Worm (Caenorhabditis elegans) whole organism, late embryonic: ENCODE measurements around the gene idpc-6.

Experiments
- C08G9.2 ChIP-seq: sonication (generic microtip); optimal IDR thresholded peaks from 2 replicates; lab custom pipeline; 2016; ENCODE audit warnings: mild to moderate bottlenecking, missing genetic modification characterization, moderate library complexity, missing compliant biosample characterization
- F13H6.1 ChIP-seq: sonication (generic microtip); optimal IDR thresholded peaks from 2 replicates; lab custom pipeline; 2016; ENCODE audit warnings: missing genetic modification characterization, missing compliant biosample characterization
- K02D7.2 ChIP-seq: sonication (generic microtip); optimal IDR thresholded peaks from 2 replicates; lab custom pipeline; 2017; ENCODE audit warnings: mild to moderate bottlenecking, missing genetic modification characterization, missing compliant biosample characterization
- K09A11.1 ChIP-seq: sonication (generic microtip); optimal IDR thresholded peaks from 2 replicates; lab custom pipeline; 2017; ENCODE audit warnings: antibody characterized with exemption, mild to moderate bottlenecking, missing genetic modification characterization, missing compliant biosample characterization; ENCODE audit not compliant: insufficient read depth
- T23F11.4 ChIP-seq: fragments of 200-800 bp; sonication (Bioruptor generic); optimal IDR thresholded peaks from 2 replicates; lab custom pipeline; 2018; ENCODE audit warnings: mild to moderate bottlenecking, missing genetic modification characterization, missing compliant biosample characterization
- ama-1 ChIP-seq: fragments of 150-350 bp; optimal IDR thresholded peaks from 2 replicates; lab custom pipeline; 2014
- ceh-18 ChIP-seq: sonication (generic microtip); optimal IDR thresholded peaks from 2 replicates; lab custom pipeline; 2016; ENCODE audit warnings: missing genetic modification characterization, missing compliant biosample characterization
- ceh-2 ChIP-seq: sonication (generic microtip); optimal IDR thresholded peaks from 2 replicates; lab custom pipeline; 2016; ENCODE audit warnings: missing genotype, missing genetic modification characterization, missing compliant biosample characterization
- ceh-24 ChIP-seq: sonication (generic microtip); optimal IDR thresholded peaks from 2 replicates; lab custom pipeline; 2016; ENCODE audit warnings: mild to moderate bottlenecking, missing genetic modification characterization, missing compliant biosample characterization
- ceh-30 ChIP-seq: fragments of 150-350 bp; optimal IDR thresholded peaks from 2 replicates; lab custom pipeline; 2014; ENCODE audit warnings: missing biosample characterization, missing genetic modification characterization
- ceh-31 ChIP-seq: sonication (generic microtip); optimal IDR thresholded peaks from 2 replicates; lab custom pipeline; 2016; ENCODE audit warnings: missing genetic modification characterization, missing compliant biosample characterization
- ceh-45 ChIP-seq: fragments of 200-800 bp; sonication (Bioruptor generic); IDR thresholded peaks from 2 replicates; pipeline ENCODE4 v1.3.6; 2022; ENCODE audit warnings: missing genetic modification reagents, missing genetic modification characterization, missing compliant biosample characterization
- dve-1 ChIP-seq: sonication (generic microtip); optimal IDR thresholded peaks from 2 replicates; lab custom pipeline; 2017; ENCODE audit warnings: antibody characterized with exemption, mild to moderate bottlenecking, missing genetic modification characterization, missing compliant biosample characterization
- elt-2 ChIP-seq: sonication (generic microtip); optimal IDR thresholded peaks from 2 replicates; lab custom pipeline; 2016; ENCODE audit warnings: missing genetic modification reagents, missing genetic modification characterization, missing compliant biosample characterization
- eyg-1 ChIP-seq: sonication (generic microtip); optimal IDR thresholded peaks from 2 replicates; lab custom pipeline; 2016; ENCODE audit warnings: missing genotype, missing genetic modification characterization, missing compliant biosample characterization
- fkh-6 ChIP-seq: sonication (generic microtip); optimal IDR thresholded peaks from 2 replicates; lab custom pipeline; 2016; ENCODE audit warnings: missing genetic modification characterization, missing compliant biosample characterization
- hlh-15 ChIP-seq: sonication (generic microtip); optimal IDR thresholded peaks from 2 replicates; lab custom pipeline; 2016; ENCODE audit warnings: missing genetic modification characterization, missing compliant biosample characterization
- madf-2 ChIP-seq: sonication (generic microtip); optimal IDR thresholded peaks from 2 replicates; lab custom pipeline; 2017; ENCODE audit warnings: missing genetic modification characterization, missing compliant biosample characterization
- nfya-1 ChIP-seq: sonication (generic microtip); optimal IDR thresholded peaks from 2 replicates; lab custom pipeline; 2017; ENCODE audit warnings: missing genetic modification characterization, mild to moderate bottlenecking, missing compliant biosample characterization, antibody characterized with exemption, moderate library complexity
- nhr-11 ChIP-seq: fragments of 150-350 bp; optimal IDR thresholded peaks from 2 replicates; lab custom pipeline; 2014; ENCODE audit warnings: missing biosample characterization, missing genetic modification characterization
- odd-2 ChIP-seq: sonication (generic microtip); optimal IDR thresholded peaks from 2 replicates; lab custom pipeline; 2017; ENCODE audit warnings: antibody characterized with exemption, mild to moderate bottlenecking, missing genetic modification characterization, missing compliant biosample characterization
- pag-3 ChIP-seq: sonication (generic microtip); optimal IDR thresholded peaks from 2 replicates; lab custom pipeline; 2016; ENCODE audit warnings: missing compliant biosample characterization, missing genetic modification characterization, borderline replicate concordance
- pat-9 ChIP-seq: fragments of 200-800 bp; sonication (Bioruptor generic); optimal IDR thresholded peaks from 2 replicates; lab custom pipeline; 2018; ENCODE audit warnings: mild to moderate bottlenecking, missing genetic modification characterization, moderate library complexity, missing compliant biosample characterization
- pqm-1 ChIP-seq: sonication (generic microtip); optimal IDR thresholded peaks from 2 replicates; lab custom pipeline; 2016; ENCODE audit warnings: missing genetic modification characterization, missing compliant biosample characterization
- rnt-1 ChIP-seq: sonication (generic microtip); optimal IDR thresholded peaks from 2 replicates; lab custom pipeline; 2016; ENCODE audit warnings: missing genetic modification characterization, missing compliant biosample characterization
- sdc-2 ChIP-seq: sonication (generic microtip); optimal IDR thresholded peaks from 2 replicates; lab custom pipeline; 2016; ENCODE audit warnings: missing genotype, missing genetic modification characterization, missing compliant biosample characterization
- sox-2 ChIP-seq: fragments of 200-800 bp; sonication (Bioruptor generic); IDR thresholded peaks from 2 replicates; pipeline ENCODE4 v1.3.6; 2022; ENCODE audit warnings: missing genetic modification reagents, missing genetic modification characterization, missing compliant biosample characterization
- syd-9 ChIP-seq: sonication (generic microtip); optimal IDR thresholded peaks from 2 replicates; lab custom pipeline; 2016; ENCODE audit warnings: mild to moderate bottlenecking, missing genetic modification characterization, moderate library complexity, missing compliant biosample characterization
- tbx-2 ChIP-seq: sonication (generic microtip); optimal IDR thresholded peaks from 2 replicates; lab custom pipeline; 2016; ENCODE audit warnings: missing genetic modification characterization, missing compliant biosample characterization
- unc-3 ChIP-seq, 2 experiments: fragments of 200-800 bp in 1 of 2; sonication (Bioruptor generic) in 1 of 2; sonication (generic microtip) in 1 of 2; conservative IDR thresholded peaks in 1 of 2; optimal IDR thresholded peaks in 1 of 2; 2 replicates each; pipeline versions ENCODE4 v1.3.6 to Lab custom; 2016 to 2022; ENCODE audit warnings: missing compliant biosample characterization in 2 of 2, missing genetic modification characterization in 2 of 2, missing genetic modification reagents in 1 of 2
- unc-42 ChIP-seq: sonication (generic microtip); optimal IDR thresholded peaks from 2 replicates; lab custom pipeline; 2016; ENCODE audit warnings: missing genotype, missing genetic modification characterization, missing compliant biosample characterization
- unc-55 ChIP-seq: sonication (generic microtip); optimal IDR thresholded peaks from 2 replicates; lab custom pipeline; 2017; ENCODE audit warnings: missing biosample characterization, missing genetic modification reagents, missing genetic modification characterization
- unc-86 ChIP-seq: sonication (generic microtip); optimal IDR thresholded peaks from 2 replicates; lab custom pipeline; 2016; ENCODE audit warnings: missing genetic modification characterization, missing compliant biosample characterization
- zip-5 ChIP-seq: sonication (generic microtip); optimal IDR thresholded peaks from 2 replicates; lab custom pipeline; 2016; ENCODE audit warnings: missing genetic modification characterization, missing compliant biosample characterization

The idpc-6 gene

DNA sequence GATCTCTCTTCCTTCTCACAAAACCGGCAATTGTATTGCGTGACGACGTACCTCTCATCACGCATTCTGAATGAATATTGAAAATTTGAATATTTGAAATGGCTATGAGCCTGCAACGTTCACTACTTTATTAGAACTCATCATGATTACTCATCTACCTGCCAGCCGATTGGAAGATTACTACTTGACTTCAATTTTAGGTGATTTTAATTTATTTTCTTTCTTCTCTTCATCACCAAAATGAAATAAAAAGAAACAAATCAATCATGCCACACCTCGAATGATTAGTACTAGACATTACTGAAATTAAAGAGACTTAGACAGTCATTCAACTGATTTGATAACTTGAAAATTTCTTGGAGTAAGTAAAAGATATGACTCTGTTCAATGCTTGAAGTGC, 35.7 kb upstream of the idpc-6 start:
- no peak for TF ChIP-seq pag-3
- no peak for TF ChIP-seq T23F11.4 (GFP tag; lab: Kevin White, UChicago)
- TF ChIP-seq zip-5 (tag; lab: Kevin White, UChicago) = no peak
- TF ChIP-seq unc-86 (tag; lab: Kevin White, UChicago) = no peak
- TF ChIP-seq pat-9 (tag; lab: Kevin White, UChicago) = no peak
- TF ChIP-seq hlh-15 (tag; lab: Kevin White, UChicago) = no peak
- no peak for TF ChIP-seq elt-2 (tag; lab: Kevin White, UChicago)
- TF ChIP-seq madf-2 (tag; lab: Kevin White, UChicago) = no peak

DNA sequence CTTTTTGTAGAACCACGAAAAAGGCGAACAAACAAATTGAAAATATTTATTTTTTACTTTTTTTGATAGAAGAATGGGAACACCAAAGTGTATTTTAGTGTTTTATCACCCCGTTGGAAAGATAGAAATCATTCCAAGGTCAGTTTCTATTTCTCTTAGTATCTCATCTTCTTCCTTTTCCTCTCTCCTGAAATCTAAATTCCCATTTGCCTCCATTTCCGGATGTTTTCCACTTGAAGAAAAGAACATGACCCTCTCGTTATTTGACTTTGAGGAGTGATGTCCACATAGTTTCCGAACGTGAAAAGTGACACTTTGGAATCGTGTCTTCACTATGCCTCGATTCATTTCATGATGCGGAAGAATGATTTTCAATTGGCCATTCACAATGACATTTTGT, 32.3 kb upstream of the idpc-6 start:
- TF ChIP-seq eyg-1 (tag; lab: Kevin White, UChicago) (no peak), rnt-1 (tag; lab: Kevin White, UChicago) (no peak), C08G9.2 (no peak), ceh-31 (tag; lab: Kevin White, UChicago) (no peak), ceh-24 (no peak), unc-3 (GFP tag; conservative IDR thresholded peaks at IDR 0.05; lab: Robert Waterston, UW) (no peak), unc-3 (tag; optimal IDR thresholded peaks at IDR 0.05; lab: Kevin White, UChicago) (no peak), nfya-1 (tag; lab: Kevin White, UChicago) (no peak), ceh-30 (tag; lab: Kevin White, UChicago) (no peak), K09A11.1 (no peak), sdc-2 (no peak), nhr-11 (no peak), unc-86 (tag; lab: Kevin White, UChicago) (no peak), syd-9 (tag; lab: Kevin White, UChicago) (no peak), hlh-15 (tag; lab: Kevin White, UChicago) (no peak), sox-2 (GFP tag; lab: Robert Waterston, UW) (no peak)

DNA sequence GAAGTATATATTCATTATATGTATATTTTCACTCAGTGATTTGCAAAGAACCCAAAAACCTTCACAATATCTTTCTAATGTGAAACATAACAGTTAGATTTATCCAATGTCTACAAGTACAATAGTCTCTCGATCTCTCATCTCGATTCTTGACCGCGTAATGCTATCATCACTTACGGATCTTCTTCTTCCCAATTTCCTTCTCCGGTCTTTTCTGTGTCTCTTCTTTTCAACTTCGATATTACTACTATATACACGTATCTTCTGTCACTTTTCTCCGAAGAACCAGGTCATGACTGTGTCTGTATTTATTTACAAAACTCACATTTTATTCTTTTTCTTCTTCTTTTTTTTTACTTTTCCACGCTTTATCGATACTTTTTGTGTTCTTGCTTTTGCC, 31.4 kb upstream of the idpc-6 start:
- no peak for TF ChIP-seq F13H6.1 (tag; lab: Kevin White, UChicago)
- TF ChIP-seq ama-1 (lab: Kevin White, UChicago) = no peak
- TF ChIP-seq, all 69 proteins: peak for 0

DNA sequence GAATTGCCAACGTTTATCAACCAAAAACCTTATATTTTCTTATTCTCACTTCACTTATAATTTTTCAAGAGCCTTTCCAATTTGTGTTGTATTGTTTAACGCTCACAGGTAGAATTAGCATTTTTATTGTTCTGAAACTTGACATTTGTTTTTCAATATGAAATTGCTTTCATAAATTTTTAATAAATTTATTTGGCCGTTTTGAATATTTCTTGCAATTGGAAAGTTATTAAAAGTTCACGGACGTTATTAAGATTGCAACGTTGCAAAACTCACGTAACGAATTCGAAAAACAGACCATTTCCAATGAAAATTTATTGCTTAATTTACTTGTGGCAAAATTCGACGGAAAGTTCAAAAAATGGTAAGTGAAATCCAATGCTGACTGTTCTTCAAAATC, 29.6 kb upstream of the idpc-6 start, which contains the start of gene K09G1.2:
TSS of gene K09G1.2 (plus strand) at position 301 of the 400 bp plus-strand sequence.
- TF ChIP-seq ceh-31 (tag; lab: Kevin White, UChicago) (no peak), K09A11.1 (no peak), sox-2 (GFP tag; lab: Robert Waterston, UW) (no peak), K02D7.2 (no peak), elt-2 (tag; lab: Kevin White, UChicago) (no peak), odd-2 (no peak), pat-9 (tag; lab: Kevin White, UChicago) (no peak), ceh-18 (tag; lab: Kevin White, UChicago) (no peak), sdc-2 (no peak), dve-1 (tag; lab: Kevin White, UChicago) (no peak), unc-55 (GFP tag; lab: Kevin White, UChicago) (no peak), ceh-45 (no peak), eyg-1 (tag; lab: Kevin White, UChicago) (no peak), unc-42 (tag; lab: Kevin White, UChicago) (no peak), pqm-1 (no peak), tbx-2 (tag; lab: Kevin White, UChicago) (no peak), ama-1 (lab: Kevin White, UChicago) (no peak), unc-3 (GFP tag; conservative IDR thresholded peaks at IDR 0.05; lab: Robert Waterston, UW) (no peak), unc-3 (tag; optimal IDR thresholded peaks at IDR 0.05; lab: Kevin White, UChicago) (no peak), C08G9.2 (no peak), fkh-6 (tag; lab: Kevin White, UChicago) (no peak)
- TF ChIP-seq, all 69 proteins: peak for 0

DNA sequence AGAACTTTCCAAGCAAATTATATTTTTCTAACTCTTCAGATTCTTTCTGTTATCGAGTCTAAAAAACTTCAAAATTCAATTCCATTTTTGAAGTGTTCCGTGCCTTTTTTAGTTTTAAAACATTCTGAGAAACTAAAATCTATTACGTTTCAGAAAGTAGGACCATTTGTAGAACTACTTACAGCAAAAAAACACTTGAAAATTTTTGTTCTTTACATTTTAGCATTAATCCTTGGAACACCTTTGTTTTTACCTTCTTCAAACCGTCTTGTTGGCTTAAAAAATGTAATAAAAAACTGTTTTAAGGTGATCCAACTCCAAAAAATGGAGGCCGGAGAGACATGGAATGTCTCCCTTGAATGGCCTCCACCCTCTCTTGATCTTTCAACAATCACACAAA, 11.7 kb upstream of the idpc-6 start, which contains the start of gene dop-2:
TSS of gene dop-2 (plus strand) at position 301 of the 400 bp plus-strand sequence.
- no peak for TF ChIP-seq pag-3
- no peak for TF ChIP-seq sox-2 (GFP tag; lab: Robert Waterston, UW)
- no peak for TF ChIP-seq ceh-2 (tag; lab: Kevin White, UChicago)
- TF ChIP-seq ceh-45 = no peak
- no peak for TF ChIP-seq pat-9 (tag; lab: Kevin White, UChicago)
- no peak for TF ChIP-seq K02D7.2
- TF ChIP-seq pqm-1 = no peak
- TF ChIP-seq ama-1 (lab: Kevin White, UChicago) = no peak
